Worm (Caenorhabditis elegans) whole organism, young adult: ENCODE results near the gene F54H5.2.

ENCODE experiments used
- ZK185.1 ChIP-seq: sonication (generic microtip); optimal IDR thresholded peaks from 2 replicates; lab custom pipeline; 2016; ENCODE audit warnings: mild to moderate bottlenecking, missing genetic modification characterization, missing compliant biosample characterization; ENCODE audit not compliant: poor library complexity, severe bottlenecking
- athp-1 ChIP-seq: sonication (generic microtip); optimal IDR thresholded peaks from 2 replicates; lab custom pipeline; 2017; ENCODE audit warnings: mild to moderate bottlenecking, missing genetic modification characterization, missing compliant biosample characterization
- bed-2 ChIP-seq: fragments of 200-800 bp; sonication (Bioruptor generic); IDR thresholded peaks from 2 replicates; pipeline ENCODE4 v1.3.6; 2022; ENCODE audit warnings: missing genetic modification reagents, missing genetic modification characterization, missing compliant biosample characterization
- cebp-2 ChIP-seq: fragments of 200-800 bp; sonication (Bioruptor generic); IDR thresholded peaks from 2 replicates; pipeline ENCODE4 v1.3.6; 2022; ENCODE audit warnings: missing genetic modification characterization, missing compliant biosample characterization
- egl-18 ChIP-seq: fragments of 200-800 bp; sonication (Bioruptor generic); IDR thresholded peaks from 2 replicates; pipeline ENCODE4 v1.3.6; 2022; ENCODE audit warnings: missing genetic modification reagents, missing genetic modification characterization, missing compliant biosample characterization
- let-607 ChIP-seq, 2 experiments: fragments of 200-800 bp in 1 of 2; sonication (Bioruptor generic) in 1 of 2; sonication (generic microtip) in 1 of 2; optimal IDR thresholded peaks; 2 replicates each; lab custom pipeline; 2016 to 2018; ENCODE audit warnings: mild to moderate bottlenecking in 2 of 2, missing compliant biosample characterization in 2 of 2, missing genetic modification characterization in 2 of 2, moderate library complexity in 2 of 2, missing genotype in 1 of 2
- sdz-38 ChIP-seq: sonication (generic microtip); optimal IDR thresholded peaks from 2 replicates; lab custom pipeline; 2016; ENCODE audit warnings: missing genotype, missing genetic modification characterization, missing compliant biosample characterization
- snpc-1.3 ChIP-seq: sonication (generic microtip); optimal IDR thresholded peaks from 2 replicates; lab custom pipeline; 2017; ENCODE audit warnings: missing genetic modification characterization, mild to moderate bottlenecking, missing compliant biosample characterization, antibody characterized with exemption, moderate library complexity, missing genotype, missing genetic modification reagents; ENCODE audit not compliant: insufficient read depth
- snpc-4 ChIP-seq, 5 experiments: fragments of 150-350 bp in 1 of 5; sonication (generic microtip) in 4 of 5; optimal IDR thresholded peaks; 2 replicates each; lab custom pipeline; 2014 to 2018; ENCODE audit warnings: missing genetic modification characterization in 5 of 5, missing biosample characterization in 3 of 5, antibody characterized with exemption in 2 of 5, mild to moderate bottlenecking in 2 of 5, missing compliant biosample characterization in 2 of 5, missing genotype in 2 of 5, moderate library complexity in 2 of 5, missing genetic modification reagents in 1 of 5
- unc-62 ChIP-seq: fragments of 150-350 bp; optimal IDR thresholded peaks from 2 replicates; lab custom pipeline; 2014; ENCODE audit warnings: missing biosample characterization, missing genetic modification reagents, missing genetic modification characterization
- zim-3 ChIP-seq: sonication (generic microtip); optimal IDR thresholded peaks from 2 replicates; lab custom pipeline; 2017; ENCODE audit warnings: mild to moderate bottlenecking, missing genetic modification characterization, moderate library complexity, missing compliant biosample characterization

DNA sequence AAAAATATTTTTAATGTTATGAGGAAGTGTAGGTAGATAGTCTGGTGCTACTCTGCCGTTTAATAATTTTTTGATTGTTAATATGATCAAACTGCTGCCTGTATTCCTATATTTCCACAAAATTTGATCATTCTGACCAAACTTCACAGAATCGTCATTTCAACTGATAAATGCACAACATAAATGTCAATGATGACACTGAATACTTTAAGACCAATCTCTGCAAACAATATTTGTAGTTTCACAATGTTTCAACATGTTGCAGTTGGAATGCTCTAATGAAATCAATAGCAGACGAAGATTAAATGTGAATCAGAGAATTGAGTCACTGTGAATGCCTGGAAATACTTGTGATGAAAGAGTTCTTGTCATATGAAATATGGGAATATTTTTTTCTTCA is 2.5 kb downstream of the F54H5.2 start:
- TF ChIP-seq snpc-4 (GFP tag; optimal IDR thresholded peaks at IDR 0.05; lab: Kevin White, UChicago), result no peak
- TF ChIP-seq snpc-4 (tag; optimal IDR thresholded peaks at IDR 0.05; lab: Kevin White, UChicago), result no peak
- TF ChIP-seq sdz-38 (tag; lab: Kevin White, UChicago), result no peak
- TF ChIP-seq let-607 (tag; optimal IDR thresholded peaks at IDR 0.05; lab: Kevin White, UChicago), result no peak
- TF ChIP-seq snpc-1.3 (tag; lab: Kevin White, UChicago), result no peak
- TF ChIP-seq cebp-2 (GFP tag; lab: Robert Waterston, UW), result no peak
- TF ChIP-seq zim-3 (tag; lab: Kevin White, UChicago), result no peak
- no peak for TF ChIP-seq bed-2 (GFP tag; lab: Robert Waterston, UW)
- no peak for TF ChIP-seq ZK185.1
- TF ChIP-seq unc-62, result peak; percentile 88
- no peak for TF ChIP-seq egl-18
- TF ChIP-seq athp-1 (tag; lab: Kevin White, UChicago), result no peak
